Fruit fly (Drosophila melanogaster): ENCODE results near the gene CG32037.

The CG32037 gene

dm6 chr3L:9460775-9461491 lies 31.1 kb downstream of the CG32037 start, which contains the start of the genes CG3434 and CG44838 (continued):
- TF ChIP-seq CG3847 (GFP tag; IDR thresholded peaks at IDR 0.05) (peak; percentile 86), salm (tag; optimal IDR thresholded peaks at IDR 0.05) (peak; percentile 37), CG16815 (GFP tag; optimal IDR thresholded peaks at IDR 0.05) (peak; percentile 64), eyg (GFP tag; optimal IDR thresholded peaks at IDR 0.05) (no peak), CG14710 (tag; optimal IDR thresholded peaks at IDR 0.05) (peak; percentile 91), pho (GFP tag; optimal IDR thresholded peaks at IDR 0.05) (peak; percentile 82), CG42726 (GFP tag; IDR thresholded peaks at IDR 0.05; ENCODE audit: partially characterized antibody) (no peak), kay (GFP tag; optimal IDR thresholded peaks at IDR 0.05) (peak; percentile 61), fd3F (GFP tag; optimal IDR thresholded peaks at IDR 0.05) (peak; percentile 68), CrebB (tag; optimal IDR thresholded peaks at IDR 0.05) (peak; percentile 38), CG17361 (GFP tag; IDR thresholded peaks at IDR 0.05) (peak; percentile 86), CkIIα-i1 (GFP tag; IDR thresholded peaks at IDR 0.05) (no peak), slp2 (GFP tag; optimal IDR thresholded peaks at IDR 0.05) (no peak), zfh2 (GFP tag; optimal IDR thresholded peaks at IDR 0.05) (peak; percentile 75), ato (GFP tag; IDR thresholded peaks at IDR 0.05; ENCODE audit: partially characterized antibody) (no peak), Usf (GFP tag; optimal IDR thresholded peaks at IDR 0.05) (peak; percentile 57), Bdp1 (GFP tag; optimal IDR thresholded peaks at IDR 0.05) (peak; percentile 77), Fer2 (tag; optimal IDR thresholded peaks at IDR 0.05) (peak; percentile 69), CG6175 (GFP tag; IDR thresholded peaks at IDR 0.05) (peak; percentile 44; the same call in 1 of the 3 replicates), H15 (GFP tag; IDR thresholded peaks at IDR 0.05) (peak; percentile 74; the same call in 2 of the 3 replicates), pzg (GFP tag; optimal IDR thresholded peaks at IDR 0.05) (peak; percentile 48), Adf1 (GFP tag; IDR thresholded peaks at IDR 0.05) (peak; percentile 62), CG9437 (GFP tag; optimal IDR thresholded peaks at IDR 0.05) (peak; percentile 82), CG4820 (GFP tag; optimal IDR thresholded peaks at IDR 0.05) (peak; percentile 74), lbe (GFP tag; optimal IDR thresholded peaks at IDR 0.05) (peak; percentile 47), Scr (GFP tag; IDR thresholded peaks at IDR 0.05; ENCODE audit: partially characterized antibody) (peak; percentile 33), otp (GFP tag; IDR thresholded peaks at IDR 0.05) (peak; percentile 72; the same call in 2 of the 3 replicates), CG16863 (GFP tag; optimal IDR thresholded peaks at IDR 0.05) (peak; percentile 71), Atf3 (GFP tag; optimal IDR thresholded peaks at IDR 0.05) (peak; percentile 73), Poxn (GFP tag; IDR thresholded peaks at IDR 0.05) (0 out of 2 replicates have a peak, but pooled peaks have one; percentile 28), NC2β (GFP tag; optimal IDR thresholded peaks at IDR 0.05) (peak; percentile 73), emc (GFP tag; optimal IDR thresholded peaks at IDR 0.05) (no peak), CG12769 (tag; optimal IDR thresholded peaks at IDR 0.05) (peak; percentile 40), Oli (tag; optimal IDR thresholded peaks at IDR 0.05) (peak; percentile 73), rib (GFP tag; IDR thresholded peaks at IDR 0.05) (no peak), Doc2 (GFP tag; IDR thresholded peaks at IDR 0.05) (no peak), sob (GFP tag; IDR thresholded peaks at IDR 0.05) (peak; percentile 80), CG6654 (GFP tag; optimal IDR thresholded peaks at IDR 0.05) (no peak), CG4328 (GFP tag; optimal IDR thresholded peaks at IDR 0.05) (peak; percentile 72), D19B (GFP tag; optimal IDR thresholded peaks at IDR 0.05) (peak; percentile 57), chinmo (GFP tag; IDR thresholded peaks at IDR 0.05; ENCODE audit: partially characterized antibody) (peak; percentile 77; the same call in 1 of the 4 replicates), danr (GFP tag; IDR thresholded peaks at IDR 0.05) (no peak), Rfx (GFP tag; IDR thresholded peaks at IDR 0.05) (peak; percentile 85), CG10274 (GFP tag; optimal IDR thresholded peaks at IDR 0.05) (peak; percentile 45), ash1 (GFP tag; optimal IDR thresholded peaks at IDR 0.05) (no peak), CG18764 (GFP tag; optimal IDR thresholded peaks at IDR 0.05) (peak; percentile 74), CG17912 (GFP tag; optimal IDR thresholded peaks at IDR 0.05) (peak; percentile 3), Mrtf (GFP tag; IDR thresholded peaks at IDR 0.05) (peak; percentile 68; the same call in 2 of the 3 replicates), ab (GFP tag; optimal IDR thresholded peaks at IDR 0.05) (peak; percentile 77), hth (optimal IDR thresholded peaks at IDR 0.05) (no peak)

All from whole organism, embryonic.